Worm (Caenorhabditis elegans) whole organism, young adult: ENCODE measurements around the gene ztf-17.

Experiments
- B0019.2 ChIP-seq: fragments of 200-800 bp; sonication (Bioruptor generic); conservative IDR thresholded peaks from 2 replicates; pipeline ENCODE4 v1.3.6; 2022; ENCODE audit warnings: missing genetic modification reagents, missing genetic modification characterization, missing compliant biosample characterization
- B0035.1 ChIP-seq: sonication (generic microtip); optimal IDR thresholded peaks from 2 replicates; lab custom pipeline; 2016; ENCODE audit warnings: missing genetic modification characterization, mild to moderate bottlenecking, missing compliant biosample characterization, missing genotype, missing genetic modification reagents
- B0261.1 ChIP-seq: sonication (generic microtip); optimal IDR thresholded peaks from 2 replicates; lab custom pipeline; 2016; ENCODE audit warnings: mild to moderate bottlenecking, missing genetic modification characterization, moderate library complexity, missing compliant biosample characterization
- F23B12.7 ChIP-seq: sonication (generic microtip); optimal IDR thresholded peaks from 2 replicates; lab custom pipeline; 2017; ENCODE audit warnings: missing genetic modification characterization, mild to moderate bottlenecking, missing compliant biosample characterization, antibody characterized with exemption, moderate library complexity; ENCODE audit not compliant: insufficient read depth
- F37B4.10 ChIP-seq: fragments of 200-800 bp; sonication (Bioruptor generic); IDR thresholded peaks from 2 replicates; pipeline ENCODE4 v1.3.6; 2022; ENCODE audit warnings: missing genetic modification characterization, missing compliant biosample characterization
- F52B5.7 ChIP-seq: sonication (generic microtip); optimal IDR thresholded peaks from 2 replicates; lab custom pipeline; 2016; ENCODE audit warnings: mild to moderate bottlenecking, missing genetic modification characterization, missing compliant biosample characterization
- F57C9.4 ChIP-seq: sonication (generic microtip); optimal IDR thresholded peaks from 2 replicates; lab custom pipeline; 2017; ENCODE audit warnings: mild to moderate bottlenecking, missing genetic modification characterization, missing compliant biosample characterization
- K12H6.12 ChIP-seq: fragments of 200-800 bp; sonication (Bioruptor generic); optimal IDR thresholded peaks from 2 replicates; lab custom pipeline; 2018; ENCODE audit warnings: mild to moderate bottlenecking, missing genetic modification characterization, missing compliant biosample characterization
- Y53G8AR.9 ChIP-seq: fragments of 200-800 bp; sonication (Bioruptor generic); conservative IDR thresholded peaks from 2 replicates; pipeline ENCODE4 v1.3.6; 2022; ENCODE audit warnings: missing genetic modification reagents, missing genetic modification characterization, missing compliant biosample characterization
- ZK185.1 ChIP-seq: sonication (generic microtip); optimal IDR thresholded peaks from 2 replicates; lab custom pipeline; 2016; ENCODE audit warnings: mild to moderate bottlenecking, missing genetic modification characterization, missing compliant biosample characterization; ENCODE audit not compliant: poor library complexity, severe bottlenecking
- aptf-3 ChIP-seq: fragments of 200-800 bp; sonication (Bioruptor generic); IDR thresholded peaks from 2 replicates; pipeline ENCODE4 v1.3.6; 2022; ENCODE audit warnings: missing genetic modification characterization, missing compliant biosample characterization
- atf-7 ChIP-seq: sonication (generic microtip); optimal IDR thresholded peaks from 2 replicates; lab custom pipeline; 2017; ENCODE audit warnings: mild to moderate bottlenecking, missing genetic modification characterization, missing compliant biosample characterization
- athp-1 ChIP-seq: sonication (generic microtip); optimal IDR thresholded peaks from 2 replicates; lab custom pipeline; 2017; ENCODE audit warnings: mild to moderate bottlenecking, missing genetic modification characterization, missing compliant biosample characterization
- attf-3 ChIP-seq: fragments of 200-800 bp; sonication (Bioruptor generic); conservative IDR thresholded peaks from 2 replicates; pipeline ENCODE4 v1.3.6; 2022; ENCODE audit warnings: missing genetic modification reagents, missing genetic modification characterization, missing compliant biosample characterization
- attf-5 ChIP-seq: fragments of 200-800 bp; sonication (Bioruptor generic); optimal IDR thresholded peaks from 2 replicates; lab custom pipeline; 2018; ENCODE audit warnings: mild to moderate bottlenecking, missing genetic modification characterization, missing compliant biosample characterization
- attf-6 ChIP-seq: fragments of 200-800 bp; sonication (Bioruptor generic); IDR thresholded peaks from 2 replicates; pipeline ENCODE4 v1.3.6; 2022; ENCODE audit warnings: missing genetic modification reagents, missing genetic modification characterization, missing compliant biosample characterization
- bed-1 ChIP-seq: fragments of 200-800 bp; sonication (Bioruptor generic); IDR thresholded peaks from 2 replicates; pipeline ENCODE4 v1.3.6; 2022; ENCODE audit warnings: missing genetic modification reagents, missing genetic modification characterization, missing compliant biosample characterization
- ceh-100 ChIP-seq: fragments of 200-800 bp; sonication (Bioruptor generic); IDR thresholded peaks from 2 replicates; pipeline ENCODE4 v1.3.6; 2022; ENCODE audit warnings: missing genetic modification reagents, missing genetic modification characterization, missing compliant biosample characterization
- ceh-27 ChIP-seq: fragments of 200-800 bp; sonication (Bioruptor generic); optimal IDR thresholded peaks from 2 replicates; lab custom pipeline; 2018; ENCODE audit warnings: mild to moderate bottlenecking, missing genetic modification characterization, moderate library complexity, missing compliant biosample characterization
- ceh-40 ChIP-seq: fragments of 200-800 bp; sonication (Bioruptor generic); IDR thresholded peaks from 2 replicates; pipeline ENCODE4 v1.3.6; 2022; ENCODE audit warnings: missing genetic modification characterization, missing compliant biosample characterization
- egrh-3 ChIP-seq: fragments of 200-800 bp; sonication (Bioruptor generic); IDR thresholded peaks from 2 replicates; pipeline ENCODE4 v1.3.6; 2022; ENCODE audit warnings: missing genetic modification reagents, missing genetic modification characterization, missing compliant biosample characterization
- ekl-4 ChIP-seq: fragments of 200-800 bp; sonication (Bioruptor generic); IDR thresholded peaks from 2 replicates; pipeline ENCODE4 v1.3.6; 2022; ENCODE audit warnings: missing genetic modification reagents, missing genetic modification characterization, missing compliant biosample characterization
- ets-4 ChIP-seq: fragments of 200-800 bp; sonication (Bioruptor generic); optimal IDR thresholded peaks from 2 replicates; lab custom pipeline; 2018; ENCODE audit warnings: mild to moderate bottlenecking, missing genetic modification characterization, missing compliant biosample characterization
- hmg-20 ChIP-seq: fragments of 200-800 bp; sonication (Bioruptor generic); IDR thresholded peaks from 2 replicates; pipeline ENCODE4 v1.3.6; 2022; ENCODE audit warnings: missing genetic modification reagents, missing genetic modification characterization, missing compliant biosample characterization
- hrde-1 ChIP-seq: sonication (generic microtip); optimal IDR thresholded peaks from 2 replicates; lab custom pipeline; 2016; ENCODE audit warnings: missing genetic modification characterization, mild to moderate bottlenecking, missing compliant biosample characterization, moderate library complexity, missing genotype, missing genetic modification reagents, borderline replicate concordance
- lin-40 ChIP-seq: sonication (generic microtip); optimal IDR thresholded peaks from 2 replicates; lab custom pipeline; 2016; ENCODE audit warnings: missing genetic modification characterization, mild to moderate bottlenecking, missing compliant biosample characterization, missing genotype, missing genetic modification reagents
- lir-1 ChIP-seq: fragments of 200-800 bp; sonication (Bioruptor generic); conservative IDR thresholded peaks from 2 replicates; pipeline ENCODE4 v1.3.6; 2022; ENCODE audit warnings: missing genetic modification reagents, missing genetic modification characterization, missing compliant biosample characterization
- madf-10 ChIP-seq: sonication (generic microtip); optimal IDR thresholded peaks from 2 replicates; lab custom pipeline; 2016; ENCODE audit warnings: mild to moderate bottlenecking, missing genetic modification characterization, missing compliant biosample characterization
- madf-3 ChIP-seq: fragments of 200-800 bp; sonication (Bioruptor generic); IDR thresholded peaks from 2 replicates; pipeline ENCODE4 v1.3.6; 2022; ENCODE audit warnings: missing genetic modification reagents, missing genetic modification characterization, missing compliant biosample characterization
- madf-6 ChIP-seq: fragments of 200-800 bp; sonication (Bioruptor generic); IDR thresholded peaks from 2 replicates; pipeline ENCODE4 v1.3.6; 2022; ENCODE audit warnings: missing genetic modification reagents, missing genetic modification characterization, missing compliant biosample characterization
- mes-4 ChIP-seq: sonication (generic microtip); optimal IDR thresholded peaks from 2 replicates; lab custom pipeline; 2016; ENCODE audit warnings: missing genotype, missing genetic modification characterization, missing compliant biosample characterization
- mxl-1 ChIP-seq: sonication (generic microtip); optimal IDR thresholded peaks from 2 replicates; lab custom pipeline; 2016; ENCODE audit warnings: missing genetic modification characterization, missing compliant biosample characterization
- nfya-1 ChIP-seq: sonication (generic microtip); optimal IDR thresholded peaks from 2 replicates; lab custom pipeline; 2017; ENCODE audit warnings: antibody characterized with exemption, missing compliant biosample characterization, missing genetic modification characterization, borderline replicate concordance; ENCODE audit not compliant: insufficient read depth
- nhr-120 ChIP-seq: fragments of 200-800 bp; sonication (Bioruptor generic); IDR thresholded peaks from 2 replicates; pipeline ENCODE4 v1.3.6; 2022; ENCODE audit warnings: missing genetic modification characterization, missing compliant biosample characterization
- sea-2 ChIP-seq: fragments of 200-800 bp; sonication (Bioruptor generic); IDR thresholded peaks from 2 replicates; pipeline ENCODE4 v1.3.6; 2022; ENCODE audit warnings: missing genetic modification characterization, missing compliant biosample characterization
- snpc-1.1 ChIP-seq: sonication (generic microtip); optimal IDR thresholded peaks from 2 replicates; lab custom pipeline; 2017; ENCODE audit warnings: missing genetic modification characterization, mild to moderate bottlenecking, missing compliant biosample characterization, antibody characterized with exemption, moderate library complexity, missing genotype, missing genetic modification reagents; ENCODE audit not compliant: insufficient read depth
- snpc-1.3 ChIP-seq: sonication (generic microtip); optimal IDR thresholded peaks from 2 replicates; lab custom pipeline; 2017; ENCODE audit warnings: missing genetic modification characterization, mild to moderate bottlenecking, missing compliant biosample characterization, antibody characterized with exemption, moderate library complexity, missing genotype, missing genetic modification reagents; ENCODE audit not compliant: insufficient read depth
- tlf-1 ChIP-seq: fragments of 200-800 bp; sonication (Bioruptor generic); optimal IDR thresholded peaks from 2 replicates; lab custom pipeline; 2018; ENCODE audit warnings: mild to moderate bottlenecking, missing genetic modification characterization, missing compliant biosample characterization
- unc-62 ChIP-seq: fragments of 150-350 bp; optimal IDR thresholded peaks from 2 replicates; lab custom pipeline; 2014; ENCODE audit warnings: missing biosample characterization, missing genetic modification reagents, missing genetic modification characterization
- zfh-2 ChIP-seq: fragments of 200-800 bp; sonication (Bioruptor generic); conservative IDR thresholded peaks from 2 replicates; pipeline ENCODE4 v1.3.6; 2022; ENCODE audit warnings: missing genetic modification reagents, missing genetic modification characterization, missing compliant biosample characterization
- zim-3 ChIP-seq: sonication (generic microtip); optimal IDR thresholded peaks from 2 replicates; lab custom pipeline; 2017; ENCODE audit warnings: mild to moderate bottlenecking, missing genetic modification characterization, moderate library complexity, missing compliant biosample characterization
- ztf-18 ChIP-seq: sonication (generic microtip); optimal IDR thresholded peaks from 2 replicates; lab custom pipeline; 2016; ENCODE audit warnings: missing genotype, mild to moderate bottlenecking, missing genetic modification characterization, missing compliant biosample characterization
- ztf-3 ChIP-seq: fragments of 200-800 bp; sonication (Bioruptor generic); optimal IDR thresholded peaks from 2 replicates; lab custom pipeline; 2018; ENCODE audit warnings: mild to moderate bottlenecking, missing genetic modification characterization, missing compliant biosample characterization
- ztf-6 ChIP-seq: fragments of 200-800 bp; sonication (Bioruptor generic); IDR thresholded peaks from 2 replicates; pipeline ENCODE4 v1.3.6; 2022; ENCODE audit warnings: missing genetic modification reagents, missing genetic modification characterization, missing compliant biosample characterization

Gene ztf-17

ce11 chrII:7858101-7858500 is 11.9 kb downstream of the ztf-17 start, which contains the start of gene sds-22:
sds-22 (plus strand) TSS chrII:7858401.
- no peak for TF ChIP-seq ztf-18 (tag; lab: Kevin White, UChicago)
- TF ChIP-seq Y53G8AR.9 = no peak
- no peak for TF ChIP-seq madf-3
- TF ChIP-seq F37B4.10 = no peak
- no peak for TF ChIP-seq ztf-6 (GFP tag; lab: Robert Waterston, UW)
- no peak for TF ChIP-seq ets-4 (GFP tag; lab: Kevin White, UChicago)
- no peak for TF ChIP-seq B0019.2 (GFP tag; lab: Robert Waterston, UW)
- no peak for TF ChIP-seq attf-5 (GFP tag; lab: Kevin White, UChicago)
- TF ChIP-seq mes-4 (tag; lab: Kevin White, UChicago) = no peak
- TF ChIP-seq B0035.1 = no peak
- TF ChIP-seq ZK185.1 (tag; lab: Kevin White, UChicago) = no peak
- TF ChIP-seq ekl-4 (GFP tag; lab: Robert Waterston, UW) = no peak
- TF ChIP-seq ztf-3 = no peak
- no peak for TF ChIP-seq K12H6.12 (tag; lab: Kevin White, UChicago)
- TF ChIP-seq snpc-1.1 (tag; lab: Kevin White, UChicago) = no peak

DNA sequence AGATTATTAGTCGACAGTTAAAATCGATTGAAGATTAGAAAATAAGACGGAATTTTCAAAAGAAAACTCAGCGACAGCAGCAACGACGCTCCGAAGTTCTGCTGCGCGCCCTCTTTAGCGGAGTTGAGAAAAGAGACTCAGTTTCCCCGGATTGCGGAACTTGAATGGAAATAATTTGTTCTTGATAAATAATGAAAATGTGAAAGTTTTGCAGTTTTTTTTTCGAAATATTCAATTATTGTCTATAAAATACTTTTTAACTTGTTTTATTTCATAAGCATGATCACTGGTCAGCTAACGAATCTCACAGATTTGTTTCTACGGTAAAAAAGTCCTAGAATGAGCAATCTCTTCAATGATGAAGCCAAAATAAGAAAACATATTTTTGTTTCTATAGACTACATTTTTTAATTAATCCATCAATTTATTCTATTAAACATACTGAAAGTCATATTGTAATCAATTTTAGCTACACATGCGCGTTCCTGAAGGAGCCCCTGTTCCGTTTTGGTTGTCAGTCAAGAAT is 12.4 kb downstream of the ztf-17 start, which contains the start of the genes cec-3 and T09A5.15:
Gene cec-3 (minus strand): TSS at position 116 of the 526 bp plus-strand sequence.
Gene T09A5.15 (plus strand): TSS at position 476 of the 526 bp plus-strand sequence.
- no peak for TF ChIP-seq aptf-3 (GFP tag; lab: Robert Waterston, UW)
- TF ChIP-seq ceh-27 (GFP tag; lab: Kevin White, UChicago) = no peak
- TF ChIP-seq attf-6 = no peak
- no peak for TF ChIP-seq mes-4 (tag; lab: Kevin White, UChicago)
- TF ChIP-seq ceh-100 (GFP tag; lab: Robert Waterston, UW) = peak; percentile 78
- TF ChIP-seq atf-7 (tag; lab: Kevin White, UChicago) = no peak
- no peak for TF ChIP-seq madf-10
- TF ChIP-seq snpc-1.1 (tag; lab: Kevin White, UChicago) = no peak
- no peak for TF ChIP-seq hmg-20 (GFP tag; lab: Robert Waterston, UW)
- TF ChIP-seq sea-2 = no peak
- no peak for TF ChIP-seq ceh-40 (GFP tag; lab: Robert Waterston, UW)
- TF ChIP-seq K12H6.12 (tag; lab: Kevin White, UChicago) = peak; percentile 28
- TF ChIP-seq tlf-1 (GFP tag; lab: Kevin White, UChicago) = no peak
- TF ChIP-seq F23B12.7 (tag; lab: Kevin White, UChicago) = no peak
- TF ChIP-seq F57C9.4 (tag; lab: Kevin White, UChicago) = no peak
- TF ChIP-seq egrh-3 (GFP tag; lab: Robert Waterston, UW) = no peak
- peak; percentile 97 for TF ChIP-seq attf-3 (GFP tag; lab: Robert Waterston, UW)
- TF ChIP-seq B0019.2 (GFP tag; lab: Robert Waterston, UW) = no peak
- TF ChIP-seq attf-5 (GFP tag; lab: Kevin White, UChicago) = peak; percentile 1
- no peak for TF ChIP-seq zim-3 (tag; lab: Kevin White, UChicago)

DNA sequence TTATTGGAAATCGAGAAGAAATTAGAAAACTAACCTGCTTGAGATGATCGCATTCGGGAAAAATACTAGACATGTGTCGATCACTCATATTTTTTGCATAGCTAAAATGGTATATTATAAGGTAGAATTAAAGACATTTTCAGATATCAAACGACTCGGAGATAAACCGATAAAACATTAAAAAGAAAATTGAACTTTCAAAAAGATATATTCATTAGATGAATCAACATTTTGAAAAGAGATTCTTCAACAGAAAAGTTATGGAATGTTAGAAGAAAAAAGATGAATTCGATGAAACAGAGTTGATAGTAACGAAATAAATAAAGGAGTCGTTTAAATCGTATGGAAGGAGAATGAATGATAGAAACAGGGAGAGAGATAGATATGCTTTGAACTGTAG is 14.3 kb downstream of the ztf-17 start, which contains the start of gene mdmh-35:
Gene mdmh-35 (minus strand): TSS at position 101 of the 400 bp plus-strand sequence.
- no peak for TF ChIP-seq lir-1
- TF ChIP-seq unc-62 (GFP tag; lab: Kevin White, UChicago) = no peak
- TF ChIP-seq lin-40 (tag; lab: Kevin White, UChicago) = no peak
- no peak for TF ChIP-seq hrde-1 (tag; lab: Kevin White, UChicago)
- TF ChIP-seq nfya-1 (tag; lab: Kevin White, UChicago) = no peak
- TF ChIP-seq nhr-120 (GFP tag; lab: Robert Waterston, UW) = no peak
- no peak for TF ChIP-seq zfh-2 (GFP tag; lab: Robert Waterston, UW)
- no peak for TF ChIP-seq bed-1
- no peak for TF ChIP-seq mxl-1 (tag; lab: Kevin White, UChicago)
- TF ChIP-seq ceh-27 (GFP tag; lab: Kevin White, UChicago) = no peak
- no peak for TF ChIP-seq hmg-20 (GFP tag; lab: Robert Waterston, UW)
- no peak for TF ChIP-seq madf-6 (GFP tag; lab: Robert Waterston, UW)
- no peak for TF ChIP-seq snpc-1.3
- TF ChIP-seq athp-1 = no peak
- no peak for TF ChIP-seq ztf-18 (tag; lab: Kevin White, UChicago)
- no peak for TF ChIP-seq B0261.1 (tag; lab: Kevin White, UChicago)
- TF ChIP-seq ets-4 (GFP tag; lab: Kevin White, UChicago) = no peak
- no peak for TF ChIP-seq F52B5.7 (tag; lab: Kevin White, UChicago)
